Worm (Caenorhabditis elegans): ENCODE measurements around the gene pqn-71.

DNA sequence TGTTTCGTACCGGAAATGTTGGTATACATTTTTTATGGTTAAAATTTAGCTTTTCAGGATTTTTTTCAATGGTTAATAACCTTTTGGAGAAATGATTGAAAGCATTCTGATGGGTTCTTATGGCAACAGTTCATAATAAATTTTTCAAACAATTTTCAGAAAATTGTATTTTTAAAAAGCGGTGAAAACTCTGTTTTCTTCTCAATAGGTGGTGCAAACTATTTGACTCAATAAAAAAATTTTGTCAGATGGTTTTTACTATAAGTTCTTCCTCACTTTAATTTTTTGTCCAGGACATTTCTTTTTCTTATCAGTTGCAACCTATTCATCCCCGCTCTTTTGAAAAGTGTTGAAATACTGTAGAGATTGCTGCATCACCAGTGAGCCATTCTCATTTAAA lies 16.6 kb upstream of the pqn-71 start, which contains the start of gene T26H5.14:
- TF ChIP-seq F49E8.2 (tag; optimal IDR thresholded peaks at IDR 0.05; ENCODE audit: insufficient read depth), result no peak
- no peak for TF ChIP-seq madf-3 (GFP tag; IDR thresholded peaks at IDR 0.05)
- no peak for TF ChIP-seq hmg-20 (GFP tag; IDR thresholded peaks at IDR 0.05)
- TF ChIP-seq ceh-27 (GFP tag; optimal IDR thresholded peaks at IDR 0.05), result no peak
- TF ChIP-seq unc-62 (GFP tag; optimal IDR thresholded peaks at IDR 0.05), result no peak

All from whole organism, young adult.